Worm (Caenorhabditis elegans) whole organism, L2 larva: ENCODE data around the gene zfp-3.

Experiments
- blmp-1 ChIP-seq: sonication (generic microtip); optimal IDR thresholded peaks from 2 replicates; lab custom pipeline; 2017; ENCODE audit warnings: missing genetic modification characterization, mild to moderate bottlenecking, missing compliant biosample characterization, antibody characterized with exemption, moderate library complexity; ENCODE audit not compliant: insufficient read depth
- ceh-16 ChIP-seq: fragments of 150-350 bp; optimal IDR thresholded peaks from 2 replicates; lab custom pipeline; 2014; ENCODE audit warnings: missing biosample characterization, missing genetic modification characterization
- ceh-82 ChIP-seq: fragments of 150-350 bp; optimal IDR thresholded peaks from 2 replicates; lab custom pipeline; 2014; ENCODE audit warnings: missing biosample characterization, missing genetic modification characterization
- elt-3 ChIP-seq: sonication (generic microtip); optimal IDR thresholded peaks from 2 replicates; lab custom pipeline; 2017; ENCODE audit warnings: missing biosample characterization, missing genetic modification characterization
- nhr-23 ChIP-seq: fragments of 150-350 bp; optimal IDR thresholded peaks from 2 replicates; lab custom pipeline; 2014; ENCODE audit warnings: missing biosample characterization, missing genetic modification reagents, missing genetic modification characterization
- nhr-237 ChIP-seq: fragments of 150-350 bp; optimal IDR thresholded peaks from 2 replicates; lab custom pipeline; 2014; ENCODE audit warnings: missing biosample characterization, missing genetic modification characterization
- nhr-25 ChIP-seq: fragments of 150-350 bp; sonication (generic microtip); optimal IDR thresholded peaks from 3 replicates; lab custom pipeline; 2014; ENCODE audit warnings: missing biosample characterization, missing genetic modification characterization
- nhr-77 ChIP-seq: fragments of 150-350 bp; optimal IDR thresholded peaks from 2 replicates; lab custom pipeline; 2014; ENCODE audit warnings: missing biosample characterization, missing genetic modification characterization
- snpc-4 ChIP-seq: fragments of 150-350 bp; optimal IDR thresholded peaks from 2 replicates; lab custom pipeline; 2014; ENCODE audit warnings: missing biosample characterization, missing genetic modification characterization

- TF ChIP-seq nhr-23 (tag; lab: Kevin White, UChicago) (no peak), ceh-16 (tag; lab: Kevin White, UChicago) (no peak), elt-3 (tag; lab: Kevin White, UChicago) (no peak), nhr-25 (tag; lab: Kevin White, UChicago) (peak; percentile 81), blmp-1 (tag; lab: Kevin White, UChicago) (peak; percentile 62), snpc-4 (tag; lab: Kevin White, UChicago) (no peak), nhr-77 (no peak), nhr-237 (no peak), ceh-82 (no peak)
Measured at ce11 chrX:1486135-1486648, 39.7 kb upstream of the zfp-3 start, which contains the start of the genes D1005.10 and dhs-25.
